Fruit fly (Drosophila melanogaster): ENCODE results near the gene br.

The br gene

DNA sequence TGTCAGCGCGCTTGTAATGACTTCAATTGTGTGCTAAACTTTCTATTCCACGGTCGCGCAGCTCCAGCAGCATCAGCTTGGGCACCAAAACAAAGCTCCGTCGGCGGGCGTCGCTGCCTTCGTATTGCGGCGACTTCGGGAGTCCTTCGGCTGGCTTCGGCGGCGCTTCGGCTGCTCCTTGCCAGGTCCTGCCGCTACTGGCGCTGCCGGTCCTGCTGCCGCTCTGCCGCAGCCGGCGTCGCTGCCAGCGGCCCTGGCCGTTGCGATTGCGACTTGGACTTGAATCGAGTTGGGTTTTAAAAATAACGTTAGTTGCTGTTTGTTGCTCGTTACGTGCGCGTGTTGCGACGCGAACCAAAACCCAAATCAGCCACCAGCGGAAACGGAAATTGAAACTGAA is 33.6 kb downstream of the br start:
- TF ChIP-seq Clk (GFP tag; optimal IDR thresholded peaks at IDR 0.05), result no peak
- no peak for TF ChIP-seq CG14711 (tag; optimal IDR thresholded peaks at IDR 0.05)
- TF ChIP-seq CG7101 (tag; optimal IDR thresholded peaks at IDR 0.05), result no peak
- TF ChIP-seq Hr96 (GFP tag; optimal IDR thresholded peaks at IDR 0.05), result no peak
- TF ChIP-seq CG33017 (tag; optimal IDR thresholded peaks at IDR 0.05), result no peak
- TF ChIP-seq toe (GFP tag; optimal IDR thresholded peaks at IDR 0.05), result no peak
- no peak for TF ChIP-seq pad (GFP tag; optimal IDR thresholded peaks at IDR 0.05)
- TF ChIP-seq CG1620 (GFP tag; optimal IDR thresholded peaks at IDR 0.05), result no peak
- no peak for TF ChIP-seq Crg-1 (GFP tag; optimal IDR thresholded peaks at IDR 0.05)
- TF ChIP-seq CG11617 (GFP tag; optimal IDR thresholded peaks at IDR 0.05), result no peak
- TF ChIP-seq CG5204 (GFP tag; optimal IDR thresholded peaks at IDR 0.05), result no peak

DNA sequence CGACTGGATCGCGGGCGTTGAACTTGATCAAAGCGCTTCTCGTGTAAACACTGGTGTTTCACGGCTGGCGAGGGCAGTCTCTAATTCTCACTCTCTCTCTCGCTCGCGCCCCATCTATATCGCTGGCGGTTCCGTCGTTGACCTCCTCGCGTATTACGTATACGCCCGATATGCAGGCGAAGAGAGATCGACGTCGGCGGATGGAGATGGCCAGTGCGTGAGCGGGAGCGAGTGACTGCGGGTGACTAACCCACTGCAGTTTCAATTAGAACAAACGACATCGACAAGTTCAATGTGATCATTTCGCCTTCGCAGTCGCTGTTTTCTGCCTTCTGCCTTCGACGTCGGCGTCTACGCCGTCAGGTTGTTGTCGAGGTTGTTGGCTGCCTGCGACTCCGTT is 35.1 kb downstream of the br start:
- TF ChIP-seq cnc (optimal IDR thresholded peaks at IDR 0.05), result no peak
- TF ChIP-seq CG1620 (GFP tag; optimal IDR thresholded peaks at IDR 0.05), result no peak
- no peak for TF ChIP-seq Crg-1 (GFP tag; optimal IDR thresholded peaks at IDR 0.05)
- no peak for TF ChIP-seq bab1 (GFP tag; optimal IDR thresholded peaks at IDR 0.05)
- no peak for TF ChIP-seq CG7101 (tag; optimal IDR thresholded peaks at IDR 0.05)
- TF ChIP-seq Hr96 (GFP tag; optimal IDR thresholded peaks at IDR 0.05), result no peak
- TF ChIP-seq Clk (GFP tag; optimal IDR thresholded peaks at IDR 0.05), result no peak
- TF ChIP-seq kay (GFP tag; ENCODE audit: borderline replicate concordance), result no peak
- no peak for TF ChIP-seq cic (GFP tag; optimal IDR thresholded peaks at IDR 0.05)
- TF ChIP-seq CG11617 (GFP tag; optimal IDR thresholded peaks at IDR 0.05), result no peak
- TF ChIP-seq CG33017 (tag; optimal IDR thresholded peaks at IDR 0.05), result no peak
- no peak for TF ChIP-seq pad (GFP tag; optimal IDR thresholded peaks at IDR 0.05)
- TF ChIP-seq toe (GFP tag; optimal IDR thresholded peaks at IDR 0.05), result no peak
- TF ChIP-seq CG7045 (GFP tag; optimal IDR thresholded peaks at IDR 0.05), result no peak
- TF ChIP-seq tj (GFP tag; optimal IDR thresholded peaks at IDR 0.05), result no peak
- TF ChIP-seq CG14711 (tag; optimal IDR thresholded peaks at IDR 0.05), result no peak
- TF ChIP-seq CG5204 (GFP tag; optimal IDR thresholded peaks at IDR 0.05), result no peak
- no peak for TF ChIP-seq CG12768 (GFP tag; optimal IDR thresholded peaks at IDR 0.05)
- no peak for TF ChIP-seq Mnt (GFP tag; optimal IDR thresholded peaks at IDR 0.05)

dm6 chrX:1611653-1612319 is 36.9 kb downstream of the br start:
- TF ChIP-seq tj (GFP tag; optimal IDR thresholded peaks at IDR 0.05) (peak; percentile 70), pad (GFP tag; optimal IDR thresholded peaks at IDR 0.05) (no peak)

dm6 chrX:1613231-1613869 is 38.4 kb downstream of the br start:
- TF ChIP-seq pad (GFP tag; optimal IDR thresholded peaks at IDR 0.05) (no peak), tj (GFP tag; optimal IDR thresholded peaks at IDR 0.05) (peak; percentile 94), bab1 (GFP tag; optimal IDR thresholded peaks at IDR 0.05) (no peak), CG7045 (GFP tag; optimal IDR thresholded peaks at IDR 0.05) (no peak), CG14711 (tag; optimal IDR thresholded peaks at IDR 0.05) (no peak), toe (GFP tag; optimal IDR thresholded peaks at IDR 0.05) (no peak), CG11617 (GFP tag; optimal IDR thresholded peaks at IDR 0.05) (no peak)

DNA sequence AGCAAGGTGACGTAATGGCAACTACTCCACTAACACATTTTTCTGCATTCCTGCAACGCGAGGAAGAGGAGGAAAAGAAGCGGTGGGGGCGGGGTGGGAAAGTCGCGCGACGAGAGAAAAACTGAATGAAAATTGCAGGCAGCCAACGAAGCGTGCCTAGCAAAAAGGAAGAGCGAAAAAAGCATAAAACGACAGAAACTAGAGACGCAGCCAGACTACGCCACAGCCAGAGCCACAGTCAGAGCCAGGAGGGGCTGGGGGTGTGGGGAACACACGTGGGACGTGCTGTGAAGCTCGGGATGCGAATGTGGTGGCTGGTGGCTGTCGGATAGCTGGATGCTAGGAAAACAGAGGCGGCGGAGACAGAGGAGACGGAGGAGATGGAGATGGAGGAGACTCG is 39.4 kb downstream of the br start:
- TF ChIP-seq tj (GFP tag; optimal IDR thresholded peaks at IDR 0.05) (peak; percentile 50), Crg-1 (GFP tag; optimal IDR thresholded peaks at IDR 0.05) (no peak), Clk (GFP tag; optimal IDR thresholded peaks at IDR 0.05) (no peak)

dm6 chrX:1616896-1617401 is 42.0 kb downstream of the br start:
- TF ChIP-seq pad (GFP tag; optimal IDR thresholded peaks at IDR 0.05) (peak; percentile 93), CG12768 (GFP tag; optimal IDR thresholded peaks at IDR 0.05) (peak; percentile 52), CG14711 (tag; optimal IDR thresholded peaks at IDR 0.05) (no peak), Mnt (GFP tag; optimal IDR thresholded peaks at IDR 0.05) (no peak), CG1620 (GFP tag; optimal IDR thresholded peaks at IDR 0.05) (no peak)

DNA sequence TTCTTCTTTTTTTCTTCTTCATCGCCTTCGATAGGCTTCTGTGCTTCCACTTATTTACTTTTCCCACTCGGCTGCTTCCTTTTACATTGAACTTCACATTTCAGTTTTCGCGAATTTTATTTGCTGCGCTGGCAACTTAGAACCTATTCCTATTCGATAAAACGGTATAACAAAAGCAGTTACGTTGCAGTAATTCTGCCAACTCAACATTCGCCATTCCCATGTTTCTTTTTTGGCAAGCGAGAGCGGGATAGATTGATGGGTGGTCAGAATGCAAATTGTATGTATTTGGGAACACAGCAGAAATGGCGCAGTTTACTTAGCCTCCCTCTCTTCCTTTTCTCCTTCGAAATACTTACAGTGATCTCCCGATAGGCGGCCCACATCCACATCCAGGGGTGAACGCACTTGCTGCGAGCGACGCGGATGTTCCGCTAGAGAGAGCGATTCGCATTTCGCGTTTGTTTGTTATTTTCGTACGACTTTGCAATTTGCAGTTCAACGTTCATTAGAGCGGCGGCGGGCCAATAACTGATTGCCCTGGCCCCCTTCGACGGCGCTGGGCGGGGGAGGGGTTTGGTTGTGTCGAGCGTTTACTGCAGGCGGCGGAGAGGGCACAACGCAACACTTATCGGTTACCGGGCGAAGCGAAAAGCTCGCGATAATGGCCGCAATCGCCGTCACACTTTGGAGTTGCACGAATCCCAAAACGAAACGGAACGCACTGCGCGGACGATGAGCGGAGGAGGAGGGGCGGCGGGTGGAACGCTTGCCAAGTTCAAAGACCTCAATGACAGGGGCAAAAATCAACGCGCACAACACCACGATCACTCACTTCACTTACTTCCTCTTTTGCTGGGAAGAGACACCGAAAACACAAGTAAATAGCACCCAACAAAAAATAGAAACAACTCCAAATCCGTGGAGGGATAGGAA is 43.0 kb downstream of the br start:
- TF ChIP-seq tj (GFP tag; optimal IDR thresholded peaks at IDR 0.05) (peak; percentile 98), ovo (GFP tag; optimal IDR thresholded peaks at IDR 0.05) (no peak), CG14711 (tag; optimal IDR thresholded peaks at IDR 0.05) (peak; percentile 10), cic (GFP tag; optimal IDR thresholded peaks at IDR 0.05) (peak; percentile 7)
